Worm (Caenorhabditis elegans) whole organism, early embryonic: ENCODE data around the gene F01F1.14.

Experiments used
- ama-1 ChIP-seq: fragments of 150-350 bp; optimal IDR thresholded peaks from 2 replicates; lab custom pipeline; 2014
- ceh-13 ChIP-seq: fragments of 200-800 bp; sonication (Bioruptor generic); optimal IDR thresholded peaks from 2 replicates; lab custom pipeline; 2018; ENCODE audit warnings: mild to moderate bottlenecking, missing genetic modification characterization, missing compliant biosample characterization
- ceh-36 ChIP-seq: sonication (generic microtip); optimal IDR thresholded peaks from 2 replicates; lab custom pipeline; 2016; ENCODE audit warnings: missing genetic modification characterization, inconsistent platforms, missing compliant biosample characterization
- hnd-1 ChIP-seq: sonication (generic microtip); optimal IDR thresholded peaks from 2 replicates; lab custom pipeline; 2016; ENCODE audit warnings: missing genetic modification characterization, missing compliant biosample characterization

DNA sequence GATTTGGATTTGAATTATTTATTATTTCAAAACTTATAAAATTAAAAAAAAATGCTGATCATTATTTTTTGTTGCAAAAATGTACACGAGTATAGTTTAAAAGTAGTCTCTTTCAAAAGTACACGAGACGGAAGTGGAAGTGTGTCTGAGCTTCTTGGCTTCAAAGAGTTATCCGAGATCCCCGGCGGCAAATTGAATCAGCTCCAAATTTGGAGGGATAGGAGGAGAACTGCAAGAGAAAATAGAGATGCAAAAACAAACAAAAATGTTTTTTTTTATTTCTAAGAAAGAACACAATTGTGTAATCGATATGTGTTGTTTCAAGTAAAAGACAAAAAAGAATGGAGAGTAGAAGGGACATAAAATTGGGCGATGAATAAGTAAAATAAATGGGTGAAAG lies 19.8 kb upstream of the F01F1.14 start:
- TF ChIP-seq ama-1 (lab: Kevin White, UChicago) (no peak), ceh-36 (no peak), hnd-1 (tag; lab: Kevin White, UChicago) (no peak), ceh-13 (GFP tag; lab: Kevin White, UChicago) (no peak)
